Fruit fly (Drosophila melanogaster): Measurements from ENCODE around the gene AhcyL2.

Gene AhcyL2

DNA sequence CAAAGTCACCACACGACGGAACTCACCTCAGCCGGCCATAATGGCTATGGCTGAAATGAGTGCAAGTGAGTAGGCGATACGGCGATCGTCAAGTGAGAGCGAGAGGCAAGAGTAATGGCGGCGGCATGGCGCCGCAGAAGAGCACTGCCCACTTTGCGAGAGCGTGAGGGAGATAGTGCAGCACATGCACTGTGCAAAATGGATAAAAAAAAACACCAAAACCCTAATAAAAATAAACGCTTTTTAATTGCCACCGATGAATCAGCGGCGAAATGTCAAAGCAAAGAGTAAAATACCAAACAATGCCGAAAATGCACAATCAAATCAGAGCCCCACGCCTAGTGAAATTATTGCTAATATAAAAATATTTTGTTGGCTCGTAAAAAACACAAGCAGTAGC is 33.3 kb downstream of the AhcyL2 start (continued):
- TF ChIP-seq CG11902 (GFP tag; optimal IDR thresholded peaks at IDR 0.05) (no peak), CG6163 (GFP tag; IDR thresholded peaks at IDR 0.05) (peak; percentile 80), CG4318 (GFP tag; optimal IDR thresholded peaks at IDR 0.05) (no peak), fd59A (GFP tag; optimal IDR thresholded peaks at IDR 0.05) (no peak), CG7368 (GFP tag; optimal IDR thresholded peaks at IDR 0.05) (no peak), topi (GFP tag; optimal IDR thresholded peaks at IDR 0.05) (peak; percentile 2), Ets96B (tag; optimal IDR thresholded peaks at IDR 0.05) (no peak), CG34406 (GFP tag; optimal IDR thresholded peaks at IDR 0.05) (peak; percentile 8), CG6808 (GFP tag; optimal IDR thresholded peaks at IDR 0.05) (peak; percentile 22), Sox14 (GFP tag; optimal IDR thresholded peaks at IDR 0.05) (peak; percentile 38), net (GFP tag; optimal IDR thresholded peaks at IDR 0.05) (peak; percentile 45), CG10669 (GFP tag; optimal IDR thresholded peaks at IDR 0.05) (peak; percentile 37), Eip78C (GFP tag) (no peak), Hr39 (GFP tag; optimal IDR thresholded peaks at IDR 0.05) (peak; percentile 9), CG6792 (GFP tag; optimal IDR thresholded peaks at IDR 0.05) (peak; percentile 6), Ets21C (GFP tag; optimal IDR thresholded peaks at IDR 0.05) (no peak), lz (GFP tag; optimal IDR thresholded peaks at IDR 0.05) (peak; percentile 4), Smox (GFP tag; optimal IDR thresholded peaks at IDR 0.05) (no peak), eg (GFP tag; IDR thresholded peaks at IDR 0.05) (peak; percentile 68), CG10631 (GFP tag; optimal IDR thresholded peaks at IDR 0.05) (peak; percentile 27), CG16779 (tag; optimal IDR thresholded peaks at IDR 0.05) (no peak), CG32006 (GFP tag; optimal IDR thresholded peaks at IDR 0.05) (peak; percentile 50), CG8119 (GFP tag; IDR thresholded peaks at IDR 0.05) (peak; percentile 44; the same call in 2 of the 3 replicates), cyc (GFP tag; optimal IDR thresholded peaks at IDR 0.05) (no peak), achi (GFP tag; optimal IDR thresholded peaks at IDR 0.05) (no peak), CG9139 (GFP tag; optimal IDR thresholded peaks at IDR 0.05) (no peak), vri (GFP tag; optimal IDR thresholded peaks at IDR 0.05) (no peak), Sox15 (GFP tag; optimal IDR thresholded peaks at IDR 0.05) (no peak), CG15336 (GFP tag; IDR thresholded peaks at IDR 0.05) (peak; percentile 42; the same call in 1 of the 2 replicates), CG8632 (GFP tag; optimal IDR thresholded peaks at IDR 0.05) (no peak), esn (GFP tag; optimal IDR thresholded peaks at IDR 0.05) (no peak), svp (GFP tag) (peak; percentile 73), CG11294 (GFP tag; IDR thresholded peaks at IDR 0.05) (no peak; the same call in 1 of the 2 replicates), Eip93F (GFP tag; optimal IDR thresholded peaks at IDR 0.05) (no peak), Gug (GFP tag; IDR thresholded peaks at IDR 0.05) (0 out of 2 replicates have a peak, but pooled peaks have one; percentile 16), Lpt (GFP tag; optimal IDR thresholded peaks at IDR 0.05) (no peak), fkh (GFP tag; optimal IDR thresholded peaks at IDR 0.05) (no peak)

- peak; percentile 59 for TF ChIP-seq svp (GFP tag)
- no peak for TF ChIP-seq Eip78C (GFP tag)
Observed at dm6 chr3R:16944267-16944666, 37.7 kb downstream of the AhcyL2 start.

dm6 chr3R:16941285-16941684 is 40.7 kb downstream of the AhcyL2 start:
- TF ChIP-seq CG6792 (GFP tag; optimal IDR thresholded peaks at IDR 0.05) (no peak), CG16779 (tag; optimal IDR thresholded peaks at IDR 0.05) (no peak), CG6163 (GFP tag; IDR thresholded peaks at IDR 0.05) (peak; percentile 63; the same call in 2 of the 3 replicates), CG1621 (tag; optimal IDR thresholded peaks at IDR 0.05) (no peak), CG11294 (GFP tag; IDR thresholded peaks at IDR 0.05) (no peak), CG6276 (GFP tag; optimal IDR thresholded peaks at IDR 0.05) (no peak), ss (GFP tag; optimal IDR thresholded peaks at IDR 0.05) (no peak), Sox14 (GFP tag; optimal IDR thresholded peaks at IDR 0.05) (no peak), Ets96B (tag; optimal IDR thresholded peaks at IDR 0.05) (peak; percentile 19), OdsH (GFP tag; optimal IDR thresholded peaks at IDR 0.05) (no peak), CG3919 (GFP tag; optimal IDR thresholded peaks at IDR 0.05) (peak; percentile 16), svp (GFP tag) (peak; percentile 53), dsx (GFP tag; optimal IDR thresholded peaks at IDR 0.05; ENCODE audit: poor library complexity, severe bottlenecking) (peak; percentile 2), CG6808 (GFP tag; optimal IDR thresholded peaks at IDR 0.05) (no peak), CG10669 (GFP tag; optimal IDR thresholded peaks at IDR 0.05) (no peak), CG31627 (GFP tag; optimal IDR thresholded peaks at IDR 0.05) (no peak), esn (GFP tag; optimal IDR thresholded peaks at IDR 0.05) (no peak), fkh (GFP tag; optimal IDR thresholded peaks at IDR 0.05) (no peak), CG6854 (GFP tag; optimal IDR thresholded peaks at IDR 0.05) (no peak), eg (GFP tag; IDR thresholded peaks at IDR 0.05) (no peak), Eip78C (GFP tag) (peak; percentile 57), Smox (GFP tag; optimal IDR thresholded peaks at IDR 0.05) (no peak), Eip75B (GFP tag; optimal IDR thresholded peaks at IDR 0.05) (no peak), salr (GFP tag; optimal IDR thresholded peaks at IDR 0.05) (no peak), Ets21C (GFP tag; optimal IDR thresholded peaks at IDR 0.05) (no peak), Gug (GFP tag; IDR thresholded peaks at IDR 0.05) (no peak), topi (GFP tag; optimal IDR thresholded peaks at IDR 0.05) (peak; percentile 4), CG15336 (GFP tag; IDR thresholded peaks at IDR 0.05) (no peak)
